Worm (Caenorhabditis elegans): ENCODE data around the gene srt-3.

- TF ChIP-seq unc-39 (tag; optimal IDR thresholded peaks at IDR 0.05) = no peak
- no peak for TF ChIP-seq elt-1 (tag; optimal IDR thresholded peaks at IDR 0.05)
- TF ChIP-seq aly-2 (tag; optimal IDR thresholded peaks at IDR 0.05) = no peak
- TF ChIP-seq zag-1 (tag; optimal IDR thresholded peaks at IDR 0.05) = no peak
- peak in 1 of 2 experiments; percentile 1 for TF ChIP-seq lsy-2 (tag; optimal IDR thresholded peaks at IDR 0.05)
Measured at ce11 chrV:4211521-4211920, 48.5 kb downstream of the srt-3 start.

All from whole organism, L2 larva.